Fruit fly (Drosophila melanogaster) whole organism, embryonic: ENCODE results near the gene Ugt35D1.

Experiments used
- B-H2 ChIP-seq: fragments of 200-800 bp; sonication (Bioruptor generic); optimal IDR thresholded peaks from 2 replicates; lab custom pipeline; 2018; ENCODE audit warnings: missing biosample characterization, mild to moderate bottlenecking, missing genetic modification characterization
- Bgb ChIP-seq: fragments of 200-800 bp; sonication (Bioruptor generic); IDR thresholded peaks from 2 replicates; pipeline ENCODE4 v1.3.6; 2022; ENCODE audit warnings: missing biosample characterization, missing genetic modification characterization; ENCODE audit not compliant: partially characterized antibody
- Bteb2 ChIP-seq: fragments of 200-800 bp; sonication (Bioruptor generic); optimal IDR thresholded peaks from 2 replicates; lab custom pipeline; 2016; ENCODE audit warnings: missing biosample characterization, missing genetic modification characterization
- CG10147 ChIP-seq: fragments of 200-800 bp; sonication (Bioruptor generic); optimal IDR thresholded peaks from 2 replicates; lab custom pipeline; 2019; ENCODE audit warnings: missing biosample characterization, mild to moderate bottlenecking, missing genetic modification characterization, moderate library complexity
- CG10959 ChIP-seq: fragments of 200-800 bp; sonication (Bioruptor generic); IDR thresholded peaks from 2 replicates; pipeline ENCODE4 v1.3.6; 2022; ENCODE audit warnings: missing biosample characterization, missing genetic modification characterization
- CG12155 ChIP-seq: fragments of 200-800 bp; sonication (Bioruptor generic); optimal IDR thresholded peaks from 3 replicates; lab custom pipeline; 2016; ENCODE audit warnings: missing biosample characterization, missing genetic modification characterization
- CG12219 ChIP-seq: fragments of 200-800 bp; sonication (Bioruptor generic); optimal IDR thresholded peaks from 3 replicates; lab custom pipeline; 2018; ENCODE audit warnings: missing biosample characterization, mild to moderate bottlenecking, missing genetic modification characterization
- CG12236 ChIP-seq: fragments of 200-800 bp; sonication (Bioruptor generic); optimal IDR thresholded peaks from 2 replicates; lab custom pipeline; 2016; ENCODE audit warnings: missing biosample characterization, missing genetic modification characterization
- CG13624 ChIP-seq: fragments of 200-800 bp; sonication (Bioruptor generic); optimal IDR thresholded peaks from 2 replicates; lab custom pipeline; 2016; ENCODE audit warnings: missing biosample characterization, missing genetic modification characterization
- CG14860 ChIP-seq: fragments of 200-800 bp; sonication (Bioruptor generic); IDR thresholded peaks from 3 replicates; pipeline ENCODE4 v1.3.6; 2022; ENCODE audit warnings: missing biosample characterization, missing genetic modification characterization; ENCODE audit not compliant: partially characterized antibody
- CG14965 ChIP-seq: fragments of 200-800 bp; sonication (Bioruptor generic); optimal IDR thresholded peaks from 2 replicates; lab custom pipeline; 2016; ENCODE audit warnings: missing biosample characterization, missing genetic modification characterization, borderline replicate concordance
- CG1603 ChIP-seq: fragments of 200-800 bp; sonication (Bioruptor generic); optimal IDR thresholded peaks from 2 replicates; lab custom pipeline; 2019; ENCODE audit warnings: missing biosample characterization, mild to moderate bottlenecking, missing genetic modification characterization, moderate library complexity
- CG1647 ChIP-seq: fragments of 200-800 bp; sonication (Bioruptor generic); optimal IDR thresholded peaks from 3 replicates; lab custom pipeline; 2016; ENCODE audit warnings: missing biosample characterization, missing genetic modification characterization
- CG16779 ChIP-seq: fragments of 200-800 bp; sonication (Bioruptor generic); IDR thresholded peaks from 2 replicates; pipeline ENCODE4 v1.3.6; 2022; ENCODE audit warnings: missing biosample characterization, missing genetic modification characterization
- CG17612 ChIP-seq: fragments of 200-800 bp; sonication (Bioruptor generic); IDR thresholded peaks from 2 replicates; pipeline ENCODE4 v1.3.6; 2022; ENCODE audit warnings: missing biosample characterization, missing genetic modification characterization
- CG17829 ChIP-seq: fragments of 200-800 bp; optimal IDR thresholded peaks from 2 replicates; lab custom pipeline; 2019; ENCODE audit warnings: missing biosample characterization, mild to moderate bottlenecking, missing genetic modification characterization, moderate library complexity
- CG2202 ChIP-seq: fragments of 200-800 bp; sonication (Bioruptor generic); optimal IDR thresholded peaks from 2 replicates; lab custom pipeline; 2018; ENCODE audit warnings: missing biosample characterization, mild to moderate bottlenecking, missing genetic modification characterization
- CG2678 ChIP-seq: fragments of 200-800 bp; sonication (Bioruptor generic); optimal IDR thresholded peaks from 3 replicates; lab custom pipeline; 2019; ENCODE audit warnings: missing biosample characterization, mild to moderate bottlenecking, missing genetic modification characterization, moderate library complexity
- CG33557 ChIP-seq: fragments of 200-800 bp; sonication (Bioruptor generic); optimal IDR thresholded peaks from 2 replicates; lab custom pipeline; 2019; ENCODE audit warnings: missing biosample characterization, mild to moderate bottlenecking, missing genetic modification characterization, moderate library complexity
- CG3838 ChIP-seq: fragments of 200-800 bp; sonication (Bioruptor generic); optimal IDR thresholded peaks from 3 replicates; lab custom pipeline; 2016; ENCODE audit warnings: missing biosample characterization, missing genetic modification characterization
- CG8290 ChIP-seq, 3 experiments: fragments of 200-800 bp; sonication (Bioruptor generic); optimal IDR thresholded peaks; 2 replicates each; lab custom pipeline; 2016 to 2019; ENCODE audit warnings: missing biosample characterization in 3 of 3, missing genetic modification characterization in 3 of 3, mild to moderate bottlenecking in 2 of 3, moderate library complexity in 1 of 3
- CkIIα-i1 ChIP-seq: fragments of 200-800 bp; sonication (Bioruptor generic); IDR thresholded peaks from 2 replicates; pipeline ENCODE4 v1.3.6; 2022; ENCODE audit warnings: missing biosample characterization, missing genetic modification characterization
- D19B ChIP-seq: fragments of 200-800 bp; sonication (Bioruptor generic); optimal IDR thresholded peaks from 2 replicates; lab custom pipeline; 2017; ENCODE audit warnings: missing biosample characterization, mild to moderate bottlenecking, missing genetic modification characterization
- Dp ChIP-seq: fragments of 200-800 bp; sonication (Bioruptor generic); optimal IDR thresholded peaks from 2 replicates; lab custom pipeline; 2018; ENCODE audit warnings: missing biosample characterization, mild to moderate bottlenecking, missing genetic modification characterization, moderate library complexity
- HHEX ChIP-seq: fragments of 200-800 bp; sonication (Bioruptor generic); optimal IDR thresholded peaks from 3 replicates; lab custom pipeline; 2017; ENCODE audit warnings: missing biosample characterization, mild to moderate bottlenecking, missing genetic modification characterization, missing genetic modification reagents
- Hand ChIP-seq: fragments of 200-800 bp; sonication (Bioruptor generic); optimal IDR thresholded peaks from 2 replicates; lab custom pipeline; 2017; ENCODE audit warnings: mild to moderate bottlenecking, missing biosample characterization, missing genetic modification reagents, missing genetic modification characterization
- Hr51 ChIP-seq, 2 experiments: fragments of 200-800 bp; sonication (Bioruptor generic); optimal IDR thresholded peaks; 2 replicates in 1 of 2; 3 replicates in 1 of 2; lab custom pipeline; 2016 to 2018; ENCODE audit warnings: missing biosample characterization in 2 of 2, missing genetic modification characterization in 2 of 2, mild to moderate bottlenecking in 1 of 2, moderate library complexity in 1 of 2
- Nf-YC ChIP-seq: fragments of 200-800 bp; optimal IDR thresholded peaks from 3 replicates; lab custom pipeline; 2019; ENCODE audit warnings: missing biosample characterization, mild to moderate bottlenecking, missing genetic modification characterization, moderate library complexity
- Ptx1 ChIP-seq: fragments of 200-800 bp; sonication (Bioruptor generic); IDR thresholded peaks from 2 replicates; pipeline ENCODE4 v1.3.6; 2022; ENCODE audit warnings: missing biosample characterization, missing genetic modification characterization
- Ravus ChIP-seq: fragments of 200-800 bp; sonication (Bioruptor generic); IDR thresholded peaks from 2 replicates; pipeline ENCODE4 v1.3.6; 2022; ENCODE audit warnings: missing biosample characterization, missing genetic modification characterization
- Scr ChIP-seq: fragments of 200-800 bp; sonication (Bioruptor generic); IDR thresholded peaks from 2 replicates; pipeline ENCODE4 v1.3.6; 2022; ENCODE audit warnings: missing biosample characterization, missing genetic modification characterization; ENCODE audit not compliant: partially characterized antibody
- az2 ChIP-seq: fragments of 200-800 bp; sonication (Bioruptor generic); optimal IDR thresholded peaks from 3 replicates; lab custom pipeline; 2016; ENCODE audit warnings: missing biosample characterization, missing genetic modification characterization
- crc ChIP-seq: fragments of 200-800 bp; sonication (Bioruptor generic); optimal IDR thresholded peaks from 2 replicates; lab custom pipeline; 2016; ENCODE audit warnings: missing biosample characterization, missing genetic modification characterization
- eve ChIP-seq, 2 experiments: fragments of >200 bp; optimal IDR thresholded peaks; 2 replicates each; lab custom pipeline; 2017; ENCODE audit warnings: missing biosample characterization in 2 of 2, missing genetic modification characterization in 2 of 2
- hb ChIP-seq: fragments of 200-800 bp; sonication (Bioruptor generic); IDR thresholded peaks from 3 replicates; pipeline ENCODE4 v1.3.6; 2022; ENCODE audit warnings: missing biosample characterization, missing genetic modification characterization; ENCODE audit not compliant: partially characterized antibody
- kni ChIP-seq: fragments of 200-800 bp; sonication (Bioruptor generic); optimal IDR thresholded peaks from 3 replicates; lab custom pipeline; 2017; ENCODE audit warnings: mild to moderate bottlenecking, missing biosample characterization, missing genetic modification reagents, missing genetic modification characterization
- knrl ChIP-seq: fragments of 200-800 bp; sonication (Bioruptor generic); IDR thresholded peaks from 3 replicates; pipeline ENCODE4 v1.3.6; 2022; ENCODE audit warnings: missing biosample characterization, missing genetic modification characterization; ENCODE audit not compliant: partially characterized antibody
- lbe ChIP-seq: fragments of 200-800 bp; sonication (Bioruptor generic); optimal IDR thresholded peaks from 2 replicates; lab custom pipeline; 2016; ENCODE audit warnings: missing biosample characterization, mild to moderate bottlenecking, missing genetic modification characterization
- pb ChIP-seq: fragments of 200-800 bp; sonication (Bioruptor generic); optimal IDR thresholded peaks from 3 replicates; lab custom pipeline; 2016; ENCODE audit warnings: missing biosample characterization, missing genetic modification characterization
- row ChIP-seq: fragments of 200-800 bp; sonication (Bioruptor generic); IDR thresholded peaks from 3 replicates; pipeline ENCODE4 v1.3.6; 2022; ENCODE audit warnings: missing biosample characterization, missing genetic modification characterization
- slbo ChIP-seq: fragments of 200-800 bp; sonication (Bioruptor generic); IDR thresholded peaks from 2 replicates; pipeline ENCODE4 v1.3.6; 2022; ENCODE audit warnings: missing biosample characterization, missing genetic modification characterization
- sob ChIP-seq: fragments of 200-800 bp; sonication (Bioruptor generic); IDR thresholded peaks from 2 replicates; pipeline ENCODE4 v1.3.6; 2022; ENCODE audit warnings: missing biosample characterization, missing genetic modification characterization
- stc ChIP-seq: fragments of 200-800 bp; sonication (Bioruptor generic); IDR thresholded peaks from 2 replicates; pipeline ENCODE4 v1.3.6; 2022; ENCODE audit warnings: missing biosample characterization, missing genetic modification characterization
- tin ChIP-seq: fragments of 200-800 bp; sonication (Bioruptor generic); optimal IDR thresholded peaks from 3 replicates; lab custom pipeline; 2016; ENCODE audit warnings: missing biosample characterization, missing genetic modification characterization
- ttk ChIP-seq: fragments of 200-800 bp; sonication (Bioruptor generic); IDR thresholded peaks from 2 replicates; pipeline ENCODE4 v2.1.2; 2022; ENCODE audit warnings: missing biosample characterization, missing genetic modification characterization
- tup ChIP-seq: fragments of 200-800 bp; sonication (Bioruptor generic); optimal IDR thresholded peaks from 2 replicates; lab custom pipeline; 2016; ENCODE audit warnings: missing biosample characterization, mild to moderate bottlenecking, missing genetic modification characterization, moderate library complexity
- vvl ChIP-seq: fragments of 200-800 bp; sonication (Bioruptor generic); IDR thresholded peaks from 2 replicates; pipeline ENCODE4 v1.3.6; 2022; ENCODE audit warnings: missing biosample characterization, missing genetic modification characterization
- wek ChIP-seq: fragments of 200-800 bp; sonication (Bioruptor generic); optimal IDR thresholded peaks from 3 replicates; lab custom pipeline; 2018; ENCODE audit warnings: missing biosample characterization, mild to moderate bottlenecking, missing genetic modification characterization, moderate library complexity
- zen2 ChIP-seq: fragments of 200-800 bp; sonication (Bioruptor generic); IDR thresholded peaks from 3 replicates; pipeline ENCODE4 v1.3.6; 2022; ENCODE audit warnings: missing biosample characterization, missing genetic modification characterization; ENCODE audit not compliant: partially characterized antibody

The Ugt35D1 gene

dm6 chr3R:31384108-31384507 lies 11.0 kb downstream of the Ugt35D1 start (continued):
- peak; percentile 99 for TF ChIP-seq Ptx1 (GFP tag; lab: Robert Waterston, UW)
- peak; percentile 97 for TF ChIP-seq HHEX (GFP tag; lab: Kevin White, UChicago)
- TF ChIP-seq Scr = no peak
- TF ChIP-seq zen2 = no peak
- peak; percentile 96 for TF ChIP-seq CG1647
- peak; percentile 95 for TF ChIP-seq CG1603
- TF ChIP-seq CG12219 = peak; percentile 95
- peak; percentile 34 for TF ChIP-seq kni (GFP tag; lab: Kevin White, UChicago)
- TF ChIP-seq CG17612 (GFP tag; lab: Robert Waterston, UW) = peak; percentile 94
- peak; percentile 87 for TF ChIP-seq Hand (GFP tag; lab: Kevin White, UChicago)
- TF ChIP-seq CG10959 = peak; percentile 90
- TF ChIP-seq Hr51 (GFP tag; optimal IDR thresholded peaks at IDR 0.05; lab: Kevin White, UChicago) = peak; percentile 97 to 98
- peak; percentile 97 for TF ChIP-seq pb (GFP tag; lab: Kevin White, UChicago)
- TF ChIP-seq CG3838 (GFP tag; lab: Kevin White, UChicago) = peak; percentile 95
- peak; percentile 98 for TF ChIP-seq CG17829
- peak; percentile 68 for TF ChIP-seq CG14965 (GFP tag; lab: Kevin White, UChicago)
- TF ChIP-seq knrl = no peak; the same call in 2 of the 3 replicates
- TF ChIP-seq CG2202 (tag; lab: Kevin White, UChicago) = peak; percentile 88
- TF ChIP-seq D19B (GFP tag; lab: Kevin White, UChicago) = peak; percentile 92
- peak; percentile 98 for TF ChIP-seq sob (GFP tag; lab: Robert Waterston, UW)
- peak; percentile 90 for TF ChIP-seq Ravus (GFP tag; lab: Robert Waterston, UW)
- peak; percentile 97 for TF ChIP-seq ttk
- TF ChIP-seq Bgb = no peak
- TF ChIP-seq wek = peak; percentile 86
- TF ChIP-seq crc (GFP tag; lab: Kevin White, UChicago) = peak; percentile 96
- peak; percentile 96 for TF ChIP-seq CG2678
- peak; percentile 98 for TF ChIP-seq lbe (GFP tag; lab: Kevin White, UChicago)
- TF ChIP-seq CG10147 (GFP tag; lab: Kevin White, UChicago) = peak; percentile 94
- TF ChIP-seq B-H2 (GFP tag; lab: Kevin White, UChicago) = peak; percentile 60
- peak; percentile 89 for TF ChIP-seq CG12236 (GFP tag; lab: Kevin White, UChicago)
- TF ChIP-seq az2 (GFP tag; lab: Kevin White, UChicago) = peak; percentile 97
- peak; percentile 96 for TF ChIP-seq tin (GFP tag; lab: Kevin White, UChicago)
- TF ChIP-seq CG13624 (GFP tag; lab: Kevin White, UChicago) = peak; percentile 98
- TF ChIP-seq hb (GFP tag; lab: Robert Waterston, UW) = no peak
- TF ChIP-seq CG16779 (GFP tag; lab: Robert Waterston, UW) = peak; percentile 98
- TF ChIP-seq vvl (GFP tag; lab: Robert Waterston, UW) = peak; percentile 99
- peak; percentile 87 for TF ChIP-seq tup
- peak; percentile 83; the same call in 1 of the 2 replicates for TF ChIP-seq CkIIα-i1
- TF ChIP-seq Bteb2 (GFP tag; lab: Kevin White, UChicago) = peak; percentile 97
- peak; percentile 20 for TF ChIP-seq Dp (GFP tag; lab: Kevin White, UChicago)
- TF ChIP-seq stc (GFP tag; lab: Robert Waterston, UW) = peak; percentile 97
- TF ChIP-seq CG8290 (GFP tag; optimal IDR thresholded peaks at IDR 0.05; lab: Kevin White, UChicago) = peak; percentile 92
- TF ChIP-seq CG8290 (tag; optimal IDR thresholded peaks at IDR 0.05; lab: Kevin White, UChicago) = peak in 1 of 2 experiments; percentile 94
- peak; percentile 99 for TF ChIP-seq slbo
- peak in 1 of 2 experiments; percentile 94 for TF ChIP-seq eve (GFP tag; optimal IDR thresholded peaks at IDR 0.05; lab: Kevin White, UChicago)
- peak; percentile 84 for TF ChIP-seq Nf-YC
- no peak for TF ChIP-seq CG14860 (GFP tag; lab: Robert Waterston, UW)
- TF ChIP-seq CG12155 = peak; percentile 97
- TF ChIP-seq row (GFP tag; lab: Robert Waterston, UW) = peak; percentile 98
- TF ChIP-seq CG33557 (GFP tag; lab: Kevin White, UChicago) = peak; percentile 71
